Fruit fly (Drosophila melanogaster) whole organism, embryonic: Measurements from ENCODE around the gene AstA-R1.

Source experiments
- Ada2b ChIP-seq: fragments of 200-800 bp; sonication (Bioruptor generic); IDR thresholded peaks from 2 replicates; pipeline ENCODE4 v1.3.6; 2022; ENCODE audit warnings: missing biosample characterization, missing genetic modification characterization
- Asciz ChIP-seq: fragments of 200-800 bp; sonication (Bioruptor generic); optimal IDR thresholded peaks from 2 replicates; lab custom pipeline; 2017; ENCODE audit warnings: missing biosample characterization, mild to moderate bottlenecking, missing genetic modification characterization, missing genetic modification reagents
- BtbVII ChIP-seq: fragments of 200-800 bp; sonication (Bioruptor generic); optimal IDR thresholded peaks from 3 replicates; lab custom pipeline; 2017; ENCODE audit warnings: missing biosample characterization, mild to moderate bottlenecking, missing genetic modification characterization
- CG10209 ChIP-seq: fragments of 200-800 bp; sonication (Bioruptor generic); optimal IDR thresholded peaks from 3 replicates; lab custom pipeline; 2017; ENCODE audit warnings: missing biosample characterization, mild to moderate bottlenecking, missing genetic modification characterization, missing genetic modification reagents
- CG10267 ChIP-seq: fragments of 200-800 bp; sonication (Bioruptor generic); optimal IDR thresholded peaks from 2 replicates; lab custom pipeline; 2018; ENCODE audit warnings: missing biosample characterization, mild to moderate bottlenecking, missing genetic modification characterization, moderate library complexity
- CG11247 ChIP-seq: fragments of 200-800 bp; sonication (Bioruptor generic); IDR thresholded peaks from 2 replicates; pipeline ENCODE4 v1.3.6; 2022; ENCODE audit warnings: missing biosample characterization, missing genetic modification characterization
- CG11456 ChIP-seq: fragments of 200-800 bp; sonication (Bioruptor generic); IDR thresholded peaks from 3 replicates; pipeline ENCODE4 v1.3.6; 2022; ENCODE audit warnings: missing biosample characterization, missing genetic modification characterization
- CG11560 ChIP-seq: fragments of 200-800 bp; sonication (Bioruptor generic); IDR thresholded peaks from 3 replicates; pipeline ENCODE4 v1.3.6; 2022; ENCODE audit warnings: missing biosample characterization, missing genetic modification characterization
- CG12299 ChIP-seq: fragments of 200-800 bp; sonication (Bioruptor generic); optimal IDR thresholded peaks from 2 replicates; lab custom pipeline; 2018; ENCODE audit warnings: missing biosample characterization, mild to moderate bottlenecking, missing genetic modification characterization
- CG15479 ChIP-seq: fragments of 200-800 bp; sonication (Bioruptor generic); optimal IDR thresholded peaks from 3 replicates; lab custom pipeline; 2019; ENCODE audit warnings: missing biosample characterization, mild to moderate bottlenecking, missing genetic modification characterization, moderate library complexity
- CG30403 ChIP-seq: fragments of 200-800 bp; sonication (Bioruptor generic); optimal IDR thresholded peaks from 3 replicates; lab custom pipeline; 2016; ENCODE audit warnings: missing biosample characterization, missing genetic modification characterization
- CG30431 ChIP-seq: fragments of 200-800 bp; sonication (Bioruptor generic); optimal IDR thresholded peaks from 2 replicates; lab custom pipeline; 2017; ENCODE audit warnings: missing biosample characterization, missing genetic modification characterization
- CG3163 ChIP-seq: fragments of 200-800 bp; sonication (Bioruptor generic); optimal IDR thresholded peaks from 3 replicates; lab custom pipeline; 2016; ENCODE audit warnings: missing biosample characterization, missing genetic modification characterization
- CG33213 ChIP-seq: fragments of 200-800 bp; sonication (Bioruptor generic); optimal IDR thresholded peaks from 3 replicates; lab custom pipeline; 2016; ENCODE audit warnings: missing biosample characterization, missing genetic modification characterization
- CG33557 ChIP-seq: fragments of 200-800 bp; sonication (Bioruptor generic); optimal IDR thresholded peaks from 2 replicates; lab custom pipeline; 2019; ENCODE audit warnings: missing biosample characterization, mild to moderate bottlenecking, missing genetic modification characterization, moderate library complexity
- CG3726 ChIP-seq: fragments of 200-800 bp; sonication (Bioruptor generic); IDR thresholded peaks from 3 replicates; pipeline ENCODE4, ENCODE4 v1.3.6; 2022; ENCODE audit warnings: missing biosample characterization, missing genetic modification characterization
- CG4730 ChIP-seq: fragments of 200-800 bp; sonication (Bioruptor generic); IDR thresholded peaks from 2 replicates; pipeline ENCODE4 v1.3.6; 2022; ENCODE audit warnings: missing biosample characterization, missing genetic modification characterization
- CG6254 ChIP-seq: fragments of 200-800 bp; sonication (Bioruptor generic); optimal IDR thresholded peaks from 3 replicates; lab custom pipeline; 2017; ENCODE audit warnings: mild to moderate bottlenecking, missing biosample characterization, missing genetic modification reagents, missing genetic modification characterization
- CG8359 ChIP-seq: fragments of 200-800 bp; sonication (Bioruptor generic); optimal IDR thresholded peaks from 2 replicates; lab custom pipeline; 2017; ENCODE audit warnings: missing biosample characterization, mild to moderate bottlenecking, missing genetic modification characterization, borderline replicate concordance
- D ChIP-seq, 2 experiments: fragments of 200-800 bp in 1 of 2; fragments of >200 bp in 1 of 2; sonication (Bioruptor generic) in 1 of 2; optimal IDR thresholded peaks; 2 replicates in 1 of 2; 3 replicates in 1 of 2; lab custom pipeline; 2017; ENCODE audit warnings: mild to moderate bottlenecking in 1 of 2, missing biosample characterization in 1 of 2, missing genetic modification characterization in 1 of 2, missing genetic modification reagents in 1 of 2
- E2f2 ChIP-seq: fragments of 200-800 bp; sonication (Bioruptor generic); IDR thresholded peaks from 2 replicates; pipeline ENCODE4 v1.3.6; 2022; ENCODE audit warnings: missing biosample characterization, missing genetic modification characterization
- Fer3 ChIP-seq: fragments of 200-800 bp; sonication (Bioruptor generic); optimal IDR thresholded peaks from 2 replicates; lab custom pipeline; 2018; ENCODE audit warnings: missing biosample characterization, mild to moderate bottlenecking, missing genetic modification characterization, moderate library complexity
- HLH54F ChIP-seq: fragments of 200-800 bp; sonication (Bioruptor generic); optimal IDR thresholded peaks from 3 replicates; lab custom pipeline; 2016; ENCODE audit warnings: missing biosample characterization, missing genetic modification characterization
- Hr51 ChIP-seq, 2 experiments: fragments of 200-800 bp; sonication (Bioruptor generic); optimal IDR thresholded peaks; 2 replicates in 1 of 2; 3 replicates in 1 of 2; lab custom pipeline; 2016 to 2018; ENCODE audit warnings: missing biosample characterization in 2 of 2, missing genetic modification characterization in 2 of 2, mild to moderate bottlenecking in 1 of 2, moderate library complexity in 1 of 2
- Lim3 ChIP-seq: fragments of 200-800 bp; sonication (Bioruptor generic); IDR thresholded peaks from 2 replicates; pipeline ENCODE4 v1.3.6; 2022; ENCODE audit warnings: missing biosample characterization, missing genetic modification characterization
- NfI ChIP-seq: fragments of 200-800 bp; sonication (Bioruptor generic); optimal IDR thresholded peaks from 3 replicates; lab custom pipeline; 2018; ENCODE audit warnings: missing biosample characterization, mild to moderate bottlenecking, missing genetic modification characterization, moderate library complexity
- Sox102F ChIP-seq: fragments of 200-800 bp; sonication (Bioruptor generic); optimal IDR thresholded peaks from 2 replicates; lab custom pipeline; 2018; ENCODE audit warnings: missing biosample characterization, mild to moderate bottlenecking, missing genetic modification characterization, moderate library complexity
- Stat92E ChIP-seq, 3 experiments: fragments of >200 bp in 2 of 3; fragments of 200-800 bp in 1 of 3; sonication (Bioruptor generic) in 1 of 3; optimal IDR thresholded peaks; 2 replicates each; lab custom pipeline; 2017 to 2019; ENCODE audit warnings: missing biosample characterization in 3 of 3, missing genetic modification characterization in 3 of 3, mild to moderate bottlenecking in 1 of 3, moderate library complexity in 1 of 3
- Xbp1 ChIP-seq: fragments of 200-800 bp; sonication (Bioruptor generic); optimal IDR thresholded peaks from 3 replicates; lab custom pipeline; 2016; ENCODE audit warnings: missing biosample characterization, mild to moderate bottlenecking, missing genetic modification characterization
- YL-1 ChIP-seq: fragments of 200-800 bp; sonication (Bioruptor generic); optimal IDR thresholded peaks from 3 replicates; lab custom pipeline; 2017; ENCODE audit warnings: missing biosample characterization, mild to moderate bottlenecking, missing genetic modification characterization
- ab ChIP-seq: fragments of 200-800 bp; sonication (Bioruptor generic); optimal IDR thresholded peaks from 2 replicates; lab custom pipeline; 2016; ENCODE audit warnings: missing biosample characterization, missing genetic modification characterization
- ara ChIP-seq: fragments of 200-800 bp; sonication (Bioruptor generic); IDR thresholded peaks from 2 replicates; pipeline ENCODE4 v1.3.6; 2022; ENCODE audit warnings: missing biosample characterization, missing genetic modification characterization
- bsh ChIP-seq, 2 experiments: fragments of 200-800 bp; sonication (Bioruptor generic); optimal IDR thresholded peaks; 2 replicates each; lab custom pipeline; 2017 to 2018; ENCODE audit warnings: mild to moderate bottlenecking in 2 of 2, missing biosample characterization in 2 of 2, missing genetic modification characterization in 2 of 2, moderate library complexity in 1 of 2
- ci ChIP-seq: fragments of 200-800 bp; sonication (Bioruptor generic); IDR thresholded peaks from 3 replicates; pipeline ENCODE4 v1.3.6; 2022; ENCODE audit warnings: missing biosample characterization, missing genetic modification characterization
- croc ChIP-seq: fragments of 200-800 bp; sonication (Bioruptor generic); conservative IDR thresholded peaks from 3 replicates; pipeline ENCODE4 v1.3.6; 2022; ENCODE audit warnings: missing biosample characterization, missing genetic modification characterization
- dimm ChIP-seq: fragments of 200-800 bp; sonication (Bioruptor generic); IDR thresholded peaks from 2 replicates; pipeline ENCODE4 v1.3.6; 2022; ENCODE audit warnings: missing biosample characterization, missing genetic modification characterization
- fd102C ChIP-seq: fragments of 200-800 bp; sonication (Bioruptor generic); optimal IDR thresholded peaks from 2 replicates; lab custom pipeline; 2018; ENCODE audit warnings: missing biosample characterization, mild to moderate bottlenecking, missing genetic modification characterization, moderate library complexity
- fd64A ChIP-seq: fragments of 200-800 bp; sonication (Bioruptor generic); optimal IDR thresholded peaks from 3 replicates; lab custom pipeline; 2018; ENCODE audit warnings: missing biosample characterization, mild to moderate bottlenecking, missing genetic modification characterization
- gcm2 ChIP-seq: fragments of 200-800 bp; sonication (Bioruptor generic); optimal IDR thresholded peaks from 2 replicates; lab custom pipeline; 2016; ENCODE audit warnings: missing biosample characterization, missing genetic modification characterization
- gsb-n ChIP-seq: fragments of 200-800 bp; sonication (Bioruptor generic); optimal IDR thresholded peaks from 3 replicates; lab custom pipeline; 2018; ENCODE audit warnings: missing biosample characterization, mild to moderate bottlenecking, missing genetic modification characterization
- lab ChIP-seq: fragments of 200-800 bp; sonication (Bioruptor generic); optimal IDR thresholded peaks from 3 replicates; lab custom pipeline; 2017; ENCODE audit warnings: missing biosample characterization, missing genetic modification characterization, mild to moderate bottlenecking, moderate library complexity, missing genetic modification reagents
- schlank ChIP-seq: fragments of 200-800 bp; sonication (Bioruptor generic); optimal IDR thresholded peaks from 2 replicates; lab custom pipeline; 2018; ENCODE audit warnings: missing biosample characterization, mild to moderate bottlenecking, missing genetic modification characterization
- seq ChIP-seq: fragments of 200-800 bp; sonication (Bioruptor generic); IDR thresholded peaks from 2 replicates; pipeline ENCODE4 v1.3.6; 2022; ENCODE audit warnings: missing biosample characterization, missing genetic modification characterization
- sna ChIP-seq: fragments of 200-800 bp; sonication (Bioruptor generic); IDR thresholded peaks from 2 replicates; pipeline ENCODE4 v1.3.6; 2022; ENCODE audit warnings: missing biosample characterization, missing genetic modification characterization; ENCODE audit not compliant: partially characterized antibody
- sug ChIP-seq: fragments of 200-800 bp; optimal IDR thresholded peaks from 2 replicates; lab custom pipeline; 2019; ENCODE audit warnings: missing biosample characterization, mild to moderate bottlenecking, missing genetic modification characterization, moderate library complexity
- unpg ChIP-seq: fragments of 200-800 bp; sonication (Bioruptor generic); optimal IDR thresholded peaks from 3 replicates; lab custom pipeline; 2018; ENCODE audit warnings: missing biosample characterization, mild to moderate bottlenecking, missing genetic modification characterization, moderate library complexity
- usp ChIP-seq: fragments of >200 bp; optimal IDR thresholded peaks from 2 replicates; lab custom pipeline; 2017; ENCODE audit warnings: missing biosample characterization, missing genetic modification characterization

AstA-R1 gene

dm6 chrX:3672095-3672995 is 98.0 kb downstream of the AstA-R1 start (continued):
- TF ChIP-seq CG33213 (GFP tag; lab: Kevin White, UChicago) (no peak), CG3726 (GFP tag; lab: Robert Waterston, UW) (no peak), CG8359 (GFP tag; lab: Kevin White, UChicago) (no peak), Hr51 (GFP tag; optimal IDR thresholded peaks at IDR 0.05; lab: Kevin White, UChicago) (no peak), CG10267 (tag; lab: Kevin White, UChicago) (no peak), Stat92E (GFP tag; optimal IDR thresholded peaks at IDR 0.05; lab: Kevin White, UChicago) (no peak), sna (GFP tag; lab: Robert Waterston, UW) (no peak), gsb-n (tag; lab: Kevin White, UChicago) (no peak), CG6254 (GFP tag; lab: Kevin White, UChicago) (no peak), NfI (GFP tag; lab: Kevin White, UChicago) (peak; percentile 0), Sox102F (peak; percentile 17), schlank (tag; lab: Kevin White, UChicago) (peak; percentile 10), bsh (GFP tag; optimal IDR thresholded peaks at IDR 0.05; lab: Kevin White, UChicago) (peak in 1 of 2 experiments; percentile 20), lab (GFP tag; lab: Kevin White, UChicago) (peak; percentile 80), CG11560 (tag; lab: Robert Waterston, UW) (peak; percentile 11; the same call in 1 of the 3 replicates), YL-1 (GFP tag; lab: Kevin White, UChicago) (no peak), ara (no peak), Xbp1 (GFP tag; lab: Kevin White, UChicago) (peak; percentile 19), fd64A (no peak), Fer3 (tag; lab: Kevin White, UChicago) (peak; percentile 39), BtbVII (GFP tag; lab: Kevin White, UChicago) (no peak), CG33557 (no peak), usp (GFP tag; lab: Kevin White, UChicago) (no peak), fd102C (GFP tag; lab: Kevin White, UChicago) (no peak), Asciz (GFP tag; lab: Kevin White, UChicago) (no peak), ci (GFP tag; lab: Robert Waterston, UW) (peak; percentile 54; the same call in 1 of the 3 replicates), croc (GFP tag; lab: Robert Waterston, UW) (no peak), CG3163 (GFP tag; lab: Kevin White, UChicago) (peak; percentile 64), CG15479 (GFP tag; lab: Kevin White, UChicago) (no peak), CG30431 (GFP tag; lab: Kevin White, UChicago) (no peak), dimm (GFP tag; lab: Robert Waterston, UW) (no peak), gcm2 (no peak), unpg (GFP tag; lab: Kevin White, UChicago) (peak; percentile 1), D (optimal IDR thresholded peaks at IDR 0.05; lab: Kevin White, UChicago) (no peak), D (GFP tag; optimal IDR thresholded peaks at IDR 0.05; lab: Kevin White, UChicago) (no peak), sug (peak; percentile 5), Ada2b (GFP tag; lab: Robert Waterston, UW) (peak; percentile 61), seq (peak; percentile 41; the same call in 1 of the 2 replicates), ab (GFP tag; lab: Kevin White, UChicago) (no peak), CG30403 (peak; percentile 33), HLH54F (GFP tag; lab: Kevin White, UChicago) (peak; percentile 50), Lim3 (GFP tag; lab: Robert Waterston, UW) (0 out of 2 replicates have a peak, but pooled peaks have one; percentile 21), CG11456 (GFP tag; lab: Robert Waterston, UW) (no peak; the same call in 2 of the 3 replicates), CG11247 (GFP tag; lab: Robert Waterston, UW) (peak; percentile 50), CG12299 (no peak), CG10209 (no peak), CG4730 (GFP tag; lab: Robert Waterston, UW) (peak; percentile 57), E2f2 (GFP tag; lab: Robert Waterston, UW) (peak; percentile 19; the same call in 1 of the 2 replicates)
